Fruit fly (Drosophila melanogaster) Kc167 (cell line): ENCODE data around the gene CG34159.

Source experiments
- Myc ChIP-seq: fragments of >200 bp; optimal IDR thresholded peaks from 2 replicates; lab custom pipeline; 2017; ENCODE audit warnings: missing external identifiers
- Sin3A ChIP-seq: fragments of >200 bp; optimal IDR thresholded peaks from 2 replicates; lab custom pipeline; 2018; ENCODE audit warnings: missing external identifiers
- h ChIP-seq: fragments of >200 bp; optimal IDR thresholded peaks from 3 replicates; lab custom pipeline; 2018; ENCODE audit warnings: missing external identifiers
- psq ChIP-seq: fragments of >200 bp; optimal IDR thresholded peaks from 2 replicates; lab custom pipeline; 2017; ENCODE audit warnings: missing external identifiers

DNA sequence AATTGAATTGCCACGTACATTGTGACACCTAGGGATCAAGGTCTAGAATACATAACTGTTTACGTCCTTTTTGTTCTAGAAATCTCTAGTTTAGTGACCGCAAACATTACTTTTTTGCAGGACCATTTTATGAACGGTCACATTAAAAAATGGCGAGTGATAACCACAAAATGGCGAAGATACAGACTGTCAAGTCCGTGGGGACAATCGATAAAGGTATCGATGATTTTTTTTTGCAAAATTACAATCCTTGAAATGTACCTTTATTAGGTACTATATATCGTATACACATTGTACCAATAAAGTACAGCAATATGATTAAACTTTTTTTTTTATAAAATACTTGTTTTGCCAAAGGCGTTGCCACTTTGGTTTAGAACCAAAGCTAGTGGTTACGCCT is 26.3 kb upstream of the CG34159 start:
- no peak for TF ChIP-seq psq (lab: Kevin White, UChicago)
- no peak for TF ChIP-seq h (lab: Kevin White, UChicago)
- TF ChIP-seq Myc (lab: Kevin White, UChicago), result no peak
- TF ChIP-seq Sin3A (lab: Kevin White, UChicago), result no peak
